Worm (Caenorhabditis elegans) whole organism, late embryonic: Measurements from ENCODE around the gene srt-53.

Experiments used
- C08G9.2 ChIP-seq: sonication (generic microtip); optimal IDR thresholded peaks from 2 replicates; lab custom pipeline; 2016; ENCODE audit warnings: mild to moderate bottlenecking, missing genetic modification characterization, moderate library complexity, missing compliant biosample characterization
- F13H6.1 ChIP-seq: sonication (generic microtip); optimal IDR thresholded peaks from 2 replicates; lab custom pipeline; 2016; ENCODE audit warnings: missing genetic modification characterization, missing compliant biosample characterization
- K02D7.2 ChIP-seq: sonication (generic microtip); optimal IDR thresholded peaks from 2 replicates; lab custom pipeline; 2017; ENCODE audit warnings: mild to moderate bottlenecking, missing genetic modification characterization, missing compliant biosample characterization
- K09A11.1 ChIP-seq: sonication (generic microtip); optimal IDR thresholded peaks from 2 replicates; lab custom pipeline; 2017; ENCODE audit warnings: antibody characterized with exemption, mild to moderate bottlenecking, missing genetic modification characterization, missing compliant biosample characterization; ENCODE audit not compliant: insufficient read depth
- T23F11.4 ChIP-seq: fragments of 200-800 bp; sonication (Bioruptor generic); optimal IDR thresholded peaks from 2 replicates; lab custom pipeline; 2018; ENCODE audit warnings: mild to moderate bottlenecking, missing genetic modification characterization, missing compliant biosample characterization
- ahr-1 ChIP-seq: sonication (generic microtip); optimal IDR thresholded peaks from 2 replicates; lab custom pipeline; 2016; ENCODE audit warnings: missing genetic modification characterization, missing compliant biosample characterization
- ama-1 ChIP-seq: fragments of 150-350 bp; optimal IDR thresholded peaks from 2 replicates; lab custom pipeline; 2014
- ceh-18 ChIP-seq: sonication (generic microtip); optimal IDR thresholded peaks from 2 replicates; lab custom pipeline; 2016; ENCODE audit warnings: missing genetic modification characterization, missing compliant biosample characterization
- ceh-19 ChIP-seq: fragments of 200-800 bp; sonication (Bioruptor generic); optimal IDR thresholded peaks from 2 replicates; lab custom pipeline; 2018; ENCODE audit warnings: mild to moderate bottlenecking, missing genetic modification characterization, missing compliant biosample characterization
- ceh-22 ChIP-seq: sonication (generic microtip); optimal IDR thresholded peaks from 2 replicates; lab custom pipeline; 2017; ENCODE audit warnings: missing biosample characterization, missing genetic modification characterization
- ceh-30 ChIP-seq: fragments of 150-350 bp; optimal IDR thresholded peaks from 2 replicates; lab custom pipeline; 2014; ENCODE audit warnings: missing biosample characterization, missing genetic modification characterization
- ceh-45 ChIP-seq: fragments of 200-800 bp; sonication (Bioruptor generic); IDR thresholded peaks from 2 replicates; pipeline ENCODE4 v1.3.6; 2022; ENCODE audit warnings: missing genetic modification reagents, missing genetic modification characterization, missing compliant biosample characterization
- ceh-9 ChIP-seq: sonication (generic microtip); optimal IDR thresholded peaks from 2 replicates; lab custom pipeline; 2016; ENCODE audit warnings: mild to moderate bottlenecking, missing genetic modification characterization, inconsistent platforms, missing compliant biosample characterization
- che-1 ChIP-seq: sonication (generic microtip); optimal IDR thresholded peaks from 2 replicates; lab custom pipeline; 2016; ENCODE audit warnings: mild to moderate bottlenecking, missing genetic modification characterization, missing compliant biosample characterization
- dmd-4 ChIP-seq: sonication (generic microtip); optimal IDR thresholded peaks from 2 replicates; lab custom pipeline; 2016; ENCODE audit warnings: borderline replicate concordance, missing genetic modification characterization, missing compliant biosample characterization
- dve-1 ChIP-seq: sonication (generic microtip); optimal IDR thresholded peaks from 2 replicates; lab custom pipeline; 2017; ENCODE audit warnings: antibody characterized with exemption, mild to moderate bottlenecking, missing genetic modification characterization, missing compliant biosample characterization
- elt-4 ChIP-seq: sonication (generic microtip); optimal IDR thresholded peaks from 2 replicates; lab custom pipeline; 2016; ENCODE audit warnings: missing genetic modification characterization, missing compliant biosample characterization
- eyg-1 ChIP-seq: sonication (generic microtip); optimal IDR thresholded peaks from 2 replicates; lab custom pipeline; 2016; ENCODE audit warnings: missing genotype, missing genetic modification characterization, missing compliant biosample characterization
- fax-1 ChIP-seq: sonication (generic microtip); optimal IDR thresholded peaks from 2 replicates; lab custom pipeline; 2016; ENCODE audit warnings: missing genotype, missing genetic modification characterization, missing compliant biosample characterization
- hlh-8 ChIP-seq: sonication (generic microtip); optimal IDR thresholded peaks from 2 replicates; lab custom pipeline; 2016; ENCODE audit warnings: missing genotype, missing genetic modification characterization, missing compliant biosample characterization
- lim-6 ChIP-seq: sonication (generic microtip); optimal IDR thresholded peaks from 2 replicates; lab custom pipeline; 2016; ENCODE audit warnings: missing genetic modification characterization, missing compliant biosample characterization
- nfya-1 ChIP-seq: sonication (generic microtip); optimal IDR thresholded peaks from 2 replicates; lab custom pipeline; 2017; ENCODE audit warnings: missing genetic modification characterization, mild to moderate bottlenecking, missing compliant biosample characterization, antibody characterized with exemption, moderate library complexity
- nhr-11 ChIP-seq: fragments of 150-350 bp; optimal IDR thresholded peaks from 2 replicates; lab custom pipeline; 2014; ENCODE audit warnings: missing biosample characterization, missing genetic modification characterization
- odd-2 ChIP-seq: sonication (generic microtip); optimal IDR thresholded peaks from 2 replicates; lab custom pipeline; 2017; ENCODE audit warnings: antibody characterized with exemption, mild to moderate bottlenecking, missing genetic modification characterization, missing compliant biosample characterization
- pha-2 ChIP-seq: sonication (generic microtip); optimal IDR thresholded peaks from 2 replicates; lab custom pipeline; 2017; ENCODE audit warnings: mild to moderate bottlenecking, missing genetic modification characterization, missing compliant biosample characterization
- pha-4 ChIP-seq: fragments of 150-350 bp; optimal IDR thresholded peaks from 2 replicates; lab custom pipeline; 2018; ENCODE audit warnings: missing biosample characterization, missing genetic modification reagents, missing genetic modification characterization
- pqm-1 ChIP-seq: sonication (generic microtip); optimal IDR thresholded peaks from 2 replicates; lab custom pipeline; 2016; ENCODE audit warnings: missing genetic modification characterization, missing compliant biosample characterization
- pros-1 ChIP-seq: fragments of 150-350 bp; optimal IDR thresholded peaks from 2 replicates; lab custom pipeline; 2014; ENCODE audit warnings: missing biosample characterization, missing genetic modification reagents, missing genetic modification characterization
- ref-2 ChIP-seq: sonication (generic microtip); optimal IDR thresholded peaks from 2 replicates; lab custom pipeline; 2016; ENCODE audit warnings: missing genetic modification characterization, missing compliant biosample characterization
- sox-2 ChIP-seq: fragments of 200-800 bp; sonication (Bioruptor generic); IDR thresholded peaks from 2 replicates; pipeline ENCODE4 v1.3.6; 2022; ENCODE audit warnings: missing genetic modification reagents, missing genetic modification characterization, missing compliant biosample characterization
- unc-3 ChIP-seq, 2 experiments: fragments of 200-800 bp in 1 of 2; sonication (Bioruptor generic) in 1 of 2; sonication (generic microtip) in 1 of 2; conservative IDR thresholded peaks in 1 of 2; optimal IDR thresholded peaks in 1 of 2; 2 replicates each; pipeline versions ENCODE4 v1.3.6 to Lab custom; 2016 to 2022; ENCODE audit warnings: missing compliant biosample characterization in 2 of 2, missing genetic modification characterization in 2 of 2, missing genetic modification reagents in 1 of 2
- unc-42 ChIP-seq: sonication (generic microtip); optimal IDR thresholded peaks from 2 replicates; lab custom pipeline; 2016; ENCODE audit warnings: missing genotype, missing genetic modification characterization, missing compliant biosample characterization
- unc-55 ChIP-seq: sonication (generic microtip); optimal IDR thresholded peaks from 2 replicates; lab custom pipeline; 2017; ENCODE audit warnings: missing biosample characterization, missing genetic modification reagents, missing genetic modification characterization
- ztf-16 ChIP-seq: sonication (generic microtip); optimal IDR thresholded peaks from 2 replicates; lab custom pipeline; 2017; ENCODE audit warnings: missing genetic modification characterization, missing compliant biosample characterization

Gene srt-53

ce11 chrV:7932998-7933397 lies 7.2 kb downstream of the srt-53 start, which contains the start of gene ncx-10:
TSS of gene ncx-10 (minus strand) at chrV:7933098.
- no peak for TF ChIP-seq K09A11.1
- TF ChIP-seq F13H6.1 (tag; lab: Kevin White, UChicago) = no peak
- no peak for TF ChIP-seq unc-55 (GFP tag; lab: Kevin White, UChicago)
- TF ChIP-seq ceh-19 (GFP tag; lab: Kevin White, UChicago) = no peak
- TF ChIP-seq fax-1 (tag; lab: Kevin White, UChicago) = no peak
- TF ChIP-seq dve-1 (tag; lab: Kevin White, UChicago) = no peak
- TF ChIP-seq lim-6 = no peak
- TF ChIP-seq che-1 = no peak
- TF ChIP-seq elt-4 = no peak

ce11 chrV:7928660-7929059 lies 11.5 kb downstream of the srt-53 start, which contains the start of gene srsx-5:
TSS of gene srsx-5 (plus strand) at chrV:7928960.
- no peak for TF ChIP-seq K02D7.2 (tag; lab: Kevin White, UChicago)

ce11 chrV:7926784-7927183 lies 13.4 kb downstream of the srt-53 start, which contains the start of gene srsx-6:
TSS of gene srsx-6 (plus strand) at chrV:7927084.
- TF ChIP-seq odd-2 (no peak), ceh-22 (tag; lab: Kevin White, UChicago) (no peak), elt-4 (no peak), unc-42 (no peak), sox-2 (GFP tag; lab: Robert Waterston, UW) (no peak), ceh-45 (GFP tag; lab: Robert Waterston, UW) (no peak), pqm-1 (tag; lab: Kevin White, UChicago) (no peak), C08G9.2 (tag; lab: Kevin White, UChicago) (no peak), ceh-30 (no peak)

ce11 chrV:7925483-7925882 lies 14.7 kb downstream of the srt-53 start, which contains the start of gene srsx-7:
TSS of gene srsx-7 (plus strand) at chrV:7925783.
- TF ChIP-seq ceh-30 = no peak
- TF ChIP-seq elt-4 = no peak
- TF ChIP-seq unc-42 = no peak
- no peak for TF ChIP-seq ceh-9
- no peak for TF ChIP-seq odd-2
- TF ChIP-seq C08G9.2 (tag; lab: Kevin White, UChicago) = no peak
- TF ChIP-seq nhr-11 (tag; lab: Kevin White, UChicago) = no peak
- no peak for TF ChIP-seq ref-2 (tag; lab: Kevin White, UChicago)
- TF ChIP-seq dmd-4 = no peak
- TF ChIP-seq eyg-1 = no peak
- no peak for TF ChIP-seq hlh-8 (tag; lab: Kevin White, UChicago)
- no peak for TF ChIP-seq ceh-22 (tag; lab: Kevin White, UChicago)
- no peak for TF ChIP-seq unc-3 (GFP tag; conservative IDR thresholded peaks at IDR 0.05; lab: Robert Waterston, UW)
- TF ChIP-seq unc-3 (tag; optimal IDR thresholded peaks at IDR 0.05; lab: Kevin White, UChicago) = no peak
- TF ChIP-seq ztf-16 (tag; lab: Kevin White, UChicago) = no peak

- no peak for TF ChIP-seq ama-1 (lab: Kevin White, UChicago)
- TF ChIP-seq dmd-4 = no peak
- no peak for TF ChIP-seq pros-1 (tag; lab: Kevin White, UChicago)
- no peak for TF ChIP-seq C08G9.2 (tag; lab: Kevin White, UChicago)
- no peak for TF ChIP-seq ceh-19 (GFP tag; lab: Kevin White, UChicago)
- no peak for TF ChIP-seq ahr-1 (tag; lab: Kevin White, UChicago)
- no peak for TF ChIP-seq F13H6.1 (tag; lab: Kevin White, UChicago)
- TF ChIP-seq nfya-1 (tag; lab: Kevin White, UChicago) = no peak
- no peak for TF ChIP-seq fax-1 (tag; lab: Kevin White, UChicago)
These were observed 31.8 kb downstream of the srt-53 start for ce11 chrV:7908431-7908830.

ce11 chrV:7904389-7904788 lies 35.8 kb downstream of the srt-53 start:
- no peak for TF ChIP-seq pha-4
- TF ChIP-seq ceh-18 (tag; lab: Kevin White, UChicago) = no peak
- TF ChIP-seq K09A11.1 = no peak
- no peak for TF ChIP-seq pha-2 (tag; lab: Kevin White, UChicago)
- TF ChIP-seq T23F11.4 (GFP tag; lab: Kevin White, UChicago) = no peak
- TF ChIP-seq ahr-1 (tag; lab: Kevin White, UChicago) = no peak
- TF ChIP-seq, all 69 proteins: peak for 0
